Worm (Caenorhabditis elegans) whole organism, L1 larva: ENCODE data around the gene lge-1.

Experiments
- C04F5.9 ChIP-seq: sonication (generic microtip); optimal IDR thresholded peaks from 2 replicates; lab custom pipeline; 2016; ENCODE audit warnings: missing genetic modification characterization, missing compliant biosample characterization
- Y116A8C.19 ChIP-seq: sonication (generic microtip); optimal IDR thresholded peaks from 2 replicates; lab custom pipeline; 2016; ENCODE audit warnings: missing compliant biosample characterization, missing genetic modification characterization, borderline replicate concordance
- blmp-1 ChIP-seq: fragments of 150-350 bp; optimal IDR thresholded peaks from 2 replicates; lab custom pipeline; 2014; ENCODE audit warnings: missing biosample characterization, missing genetic modification characterization
- ceh-8 ChIP-seq: fragments of 200-800 bp; sonication (Bioruptor generic); optimal IDR thresholded peaks from 2 replicates; lab custom pipeline; 2018; ENCODE audit warnings: mild to moderate bottlenecking, missing genetic modification characterization, moderate library complexity, missing compliant biosample characterization
- ceh-82 ChIP-seq, 3 experiments: fragments of 150-350 bp in 1 of 3; sonication (generic microtip) in 2 of 3; optimal IDR thresholded peaks; 2 replicates each; lab custom pipeline; 2014 to 2017; ENCODE audit warnings: missing biosample characterization in 3 of 3, missing genetic modification characterization in 3 of 3
- ceh-90 ChIP-seq: sonication (generic microtip); optimal IDR thresholded peaks from 2 replicates; lab custom pipeline; 2016; ENCODE audit warnings: missing genetic modification characterization, missing compliant biosample characterization
- ces-1 ChIP-seq: fragments of 150-350 bp; optimal IDR thresholded peaks from 2 replicates; lab custom pipeline; 2014; ENCODE audit warnings: missing biosample characterization, missing genetic modification reagents, missing genetic modification characterization
- dpl-1 ChIP-seq, 3 experiments: fragments of 150-350 bp in 2 of 3; sonication (generic microtip) in 1 of 3; optimal IDR thresholded peaks; 2 replicates each; lab custom pipeline; 2014 to 2017; ENCODE audit warnings: missing biosample characterization in 3 of 3, missing genetic modification characterization in 3 of 3, missing genetic modification reagents in 3 of 3
- efl-1 ChIP-seq, 4 experiments: fragments of 150-350 bp; optimal IDR thresholded peaks in 3 of 4; peaks in 1 of 4; 1 replicate in 1 of 4; 2 replicates in 3 of 4; lab custom pipeline; 2014; ENCODE audit warnings: missing biosample characterization in 2 of 4, missing genetic modification characterization in 2 of 4, missing genetic modification reagents in 2 of 4
- egl-27 ChIP-seq, 2 experiments: fragments of 150-350 bp in 1 of 2; sonication (generic microtip); optimal IDR thresholded peaks; 3 replicates each; lab custom pipeline; 2017 to 2018; ENCODE audit warnings: missing biosample characterization in 2 of 2, missing genetic modification characterization in 2 of 2, missing genetic modification reagents in 2 of 2
- elt-2 ChIP-seq: sonication (generic microtip); optimal IDR thresholded peaks from 2 replicates; lab custom pipeline; 2016; ENCODE audit warnings: missing genetic modification characterization, mild to moderate bottlenecking, inconsistent platforms, missing compliant biosample characterization, missing genetic modification reagents
- grh-1 ChIP-seq: fragments of 200-800 bp; sonication (Bioruptor generic); IDR thresholded peaks from 2 replicates; pipeline ENCODE4 v1.3.6; 2022; ENCODE audit warnings: missing genetic modification reagents, missing genetic modification characterization, missing compliant biosample characterization
- hlh-4 ChIP-seq: sonication (generic microtip); optimal IDR thresholded peaks from 2 replicates; lab custom pipeline; 2016; ENCODE audit warnings: mild to moderate bottlenecking, missing genetic modification characterization, missing compliant biosample characterization
- hpl-2 ChIP-seq: fragments of 150-350 bp; optimal IDR thresholded peaks from 2 replicates; lab custom pipeline; 2014; ENCODE audit warnings: missing biosample characterization, missing genetic modification reagents, missing genetic modification characterization
- irx-1 ChIP-seq: sonication (generic microtip); optimal IDR thresholded peaks from 2 replicates; lab custom pipeline; 2016; ENCODE audit warnings: missing genetic modification characterization, missing compliant biosample characterization
- lin-13 ChIP-seq: fragments of 150-350 bp; optimal IDR thresholded peaks from 2 replicates; lab custom pipeline; 2014; ENCODE audit warnings: missing biosample characterization, missing genetic modification reagents, missing genetic modification characterization
- lin-14 ChIP-seq: fragments of 200-800 bp; sonication (Bioruptor generic); optimal IDR thresholded peaks from 2 replicates; lab custom pipeline; 2018; ENCODE audit warnings: mild to moderate bottlenecking, missing genetic modification characterization, moderate library complexity, missing compliant biosample characterization
- lin-35 ChIP-seq, 2 experiments: fragments of 150-350 bp; optimal IDR thresholded peaks; 2 replicates each; lab custom pipeline; 2014; ENCODE audit warnings: missing biosample characterization in 2 of 2, missing genetic modification characterization in 2 of 2, missing genetic modification reagents in 2 of 2
- lsy-2 ChIP-seq, 2 experiments: fragments of 150-350 bp; optimal IDR thresholded peaks; 2 replicates each; lab custom pipeline; 2014; ENCODE audit warnings: missing biosample characterization in 2 of 2, missing genetic modification characterization in 2 of 2
- mab-9 ChIP-seq: fragments of 200-800 bp; sonication (Bioruptor generic); IDR thresholded peaks from 2 replicates; pipeline ENCODE4 v1.3.6; 2022; ENCODE audit warnings: missing genetic modification reagents, missing genetic modification characterization, missing compliant biosample characterization
- nhr-19 ChIP-seq: fragments of 200-800 bp; sonication (Bioruptor generic); conservative IDR thresholded peaks from 2 replicates; pipeline ENCODE4 v1.3.6; 2022; ENCODE audit warnings: missing genetic modification characterization, missing compliant biosample characterization
- nhr-20 ChIP-seq: sonication (generic microtip); optimal IDR thresholded peaks from 2 replicates; lab custom pipeline; 2016; ENCODE audit warnings: mild to moderate bottlenecking, missing genetic modification characterization, missing compliant biosample characterization
- nhr-47 ChIP-seq: sonication (generic microtip); optimal IDR thresholded peaks from 2 replicates; lab custom pipeline; 2016; ENCODE audit warnings: mild to moderate bottlenecking, missing genetic modification characterization, moderate library complexity, missing compliant biosample characterization
- nhr-76 ChIP-seq: sonication (generic microtip); optimal IDR thresholded peaks from 2 replicates; lab custom pipeline; 2017; ENCODE audit warnings: missing biosample characterization, missing genetic modification characterization
- nhr-77 ChIP-seq: fragments of 150-350 bp; optimal IDR thresholded peaks from 2 replicates; lab custom pipeline; 2014; ENCODE audit warnings: missing biosample characterization, missing genetic modification characterization
- nhr-84 ChIP-seq: sonication (generic microtip); optimal IDR thresholded peaks from 2 replicates; lab custom pipeline; 2017; ENCODE audit warnings: missing biosample characterization, missing genetic modification characterization
- pqm-1 ChIP-seq: sonication (generic microtip); optimal IDR thresholded peaks from 3 replicates; lab custom pipeline; 2017; ENCODE audit warnings: missing biosample characterization, missing genetic modification characterization
- skn-1 ChIP-seq: fragments of 150-350 bp; optimal IDR thresholded peaks from 2 replicates; lab custom pipeline; 2014; ENCODE audit warnings: missing biosample characterization, missing genetic modification characterization
- sptf-1 ChIP-seq: fragments of 150-350 bp; optimal IDR thresholded peaks from 2 replicates; lab custom pipeline; 2014; ENCODE audit warnings: missing biosample characterization, missing genetic modification characterization
- sup-37 ChIP-seq: fragments of 200-800 bp; sonication (Bioruptor generic); optimal IDR thresholded peaks from 2 replicates; lab custom pipeline; 2018; ENCODE audit warnings: mild to moderate bottlenecking, missing genetic modification characterization, missing compliant biosample characterization
- unc-62 ChIP-seq: fragments of 150-350 bp; optimal IDR thresholded peaks from 2 replicates; lab custom pipeline; 2014; ENCODE audit warnings: missing biosample characterization, missing genetic modification reagents, missing genetic modification characterization
- ztf-11 ChIP-seq, 2 experiments: sonication (generic microtip); optimal IDR thresholded peaks; 2 replicates each; lab custom pipeline; 2016 to 2017; ENCODE audit warnings: missing genetic modification characterization in 2 of 2, missing biosample characterization in 1 of 2, missing compliant biosample characterization in 1 of 2
- ztf-4 ChIP-seq: fragments of 150-350 bp; optimal IDR thresholded peaks from 2 replicates; lab custom pipeline; 2014; ENCODE audit warnings: missing biosample characterization, missing genetic modification characterization

The lge-1 gene

ce11 chrX:10966251-10966650 is at the start of gene lge-1:
lge-1 (plus strand) TSS chrX:10966551.
- TF ChIP-seq lin-13 (GFP tag; lab: Kevin White, UChicago), result no peak
- TF ChIP-seq ceh-8 (GFP tag; lab: Kevin White, UChicago), result no peak

ce11 chrX:10919613-10920012 is 46.7 kb upstream of the lge-1 start, which contains the start of gene nstp-9:
nstp-9 (minus strand) TSS chrX:10919713.
- peak; percentile 81 for TF ChIP-seq hlh-4 (tag; lab: Kevin White, UChicago)
- no peak for TF ChIP-seq nhr-20 (tag; lab: Kevin White, UChicago)
- no peak for TF ChIP-seq lsy-2 (tag; optimal IDR thresholded peaks at IDR 0.05; lab: Kevin White, UChicago)
- no peak for TF ChIP-seq nhr-84 (tag; lab: Kevin White, UChicago)
- TF ChIP-seq efl-1 (optimal IDR thresholded peaks at IDR 0.05; lab: Kevin White, UChicago), result no peak
- TF ChIP-seq efl-1 (GFP tag; optimal IDR thresholded peaks at IDR 0.05 in 1 of 2; lab: Kevin White, UChicago), result peak in 1 of 2 experiments; percentile 12

- TF ChIP-seq ztf-11 (tag; optimal IDR thresholded peaks at IDR 0.05; lab: Kevin White, UChicago) (no peak), ztf-4 (no peak), ceh-90 (tag; lab: Kevin White, UChicago) (no peak)
Measured at ce11 chrX:10924031-10924430, 42.3 kb upstream of the lge-1 start.

ce11 chrX:10927136-10927535 is 39.2 kb upstream of the lge-1 start:
- TF ChIP-seq pqm-1 (no peak), nhr-76 (tag; lab: Kevin White, UChicago) (no peak), lin-35 (GFP tag; optimal IDR thresholded peaks at IDR 0.05; lab: Kevin White, UChicago) (no peak), ceh-82 (tag; optimal IDR thresholded peaks at IDR 0.05; lab: Kevin White, UChicago) (no peak), lsy-2 (tag; optimal IDR thresholded peaks at IDR 0.05; lab: Kevin White, UChicago) (no peak), nhr-47 (tag; lab: Kevin White, UChicago) (no peak), nhr-77 (tag; lab: Kevin White, UChicago) (no peak), mab-9 (no peak), skn-1 (tag; lab: Kevin White, UChicago) (no peak), sptf-1 (tag; lab: Kevin White, UChicago) (no peak), nhr-19 (GFP tag; lab: Robert Waterston, UW) (no peak), ztf-4 (no peak), irx-1 (tag; lab: Kevin White, UChicago) (no peak), hpl-2 (GFP tag; lab: Kevin White, UChicago) (no peak), grh-1 (no peak), C04F5.9 (tag; lab: Kevin White, UChicago) (no peak), elt-2 (tag; lab: Kevin White, UChicago) (no peak), unc-62 (no peak), egl-27 (tag; optimal IDR thresholded peaks at IDR 0.05; lab: Kevin White, UChicago) (no peak)

DNA sequence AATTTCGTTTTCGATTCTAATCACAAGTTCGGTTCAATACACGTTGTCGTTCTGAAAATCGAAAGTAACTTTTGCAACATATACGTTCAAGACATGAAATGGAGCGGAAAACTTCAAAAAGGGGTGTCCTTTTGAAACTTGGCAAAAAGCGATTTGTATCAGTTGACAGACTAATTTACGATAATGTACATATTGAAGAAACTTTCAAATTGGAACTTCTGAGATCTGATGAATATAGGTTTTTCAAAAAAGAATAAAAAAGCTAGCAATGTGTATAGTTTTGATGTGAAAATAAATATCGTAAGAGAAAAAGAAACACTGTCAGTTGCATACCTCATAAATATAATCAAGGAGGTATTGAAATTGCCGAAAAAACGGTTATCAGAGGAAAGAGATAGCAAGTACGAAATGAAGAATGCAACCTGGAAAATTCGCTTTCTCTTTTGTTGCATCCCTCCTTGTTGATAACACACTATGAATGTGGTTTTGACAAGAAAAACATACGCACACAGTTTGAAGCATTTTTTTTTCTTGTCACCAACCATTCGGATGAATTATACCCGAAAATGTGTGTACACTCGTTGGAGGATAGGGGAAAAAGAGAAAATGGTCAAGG is 37.3 kb upstream of the lge-1 start, which contains the start of gene dgn-1:
Gene dgn-1, minus strand, starts transcription at position 51 of the 616 bp plus-strand sequence.
- TF ChIP-seq pqm-1 (peak; percentile 37), elt-2 (tag; lab: Kevin White, UChicago) (peak; percentile 58), nhr-20 (tag; lab: Kevin White, UChicago) (peak; percentile 1), sup-37 (GFP tag; lab: Kevin White, UChicago) (no peak), lin-14 (peak; percentile 46), lin-35 (GFP tag; optimal IDR thresholded peaks at IDR 0.05; lab: Kevin White, UChicago) (peak in 1 of 2 experiments; percentile 12), blmp-1 (peak; percentile 66), egl-27 (tag; optimal IDR thresholded peaks at IDR 0.05; lab: Kevin White, UChicago) (no peak)

- TF ChIP-seq Y116A8C.19 (tag; lab: Kevin White, UChicago) (no peak), dpl-1 (GFP tag; optimal IDR thresholded peaks at IDR 0.05; lab: Kevin White, UChicago) (no peak), ces-1 (GFP tag; lab: Kevin White, UChicago) (no peak), lin-14 (peak; percentile 1)
Measured at ce11 chrX:10932087-10932486, 34.3 kb upstream of the lge-1 start.
